Fruit fly (Drosophila melanogaster) whole organism, embryonic: ENCODE results near the gene CG34347.

ENCODE experiments used
- Atf-2 ChIP-seq: fragments of 200-800 bp; sonication (Bioruptor generic); optimal IDR thresholded peaks from 2 replicates; lab custom pipeline; 2016; ENCODE audit warnings: missing biosample characterization, missing genetic modification characterization
- BtbVII ChIP-seq: fragments of 200-800 bp; sonication (Bioruptor generic); optimal IDR thresholded peaks from 3 replicates; lab custom pipeline; 2017; ENCODE audit warnings: missing biosample characterization, mild to moderate bottlenecking, missing genetic modification characterization
- CG10321 ChIP-seq: fragments of 200-800 bp; sonication (Bioruptor generic); IDR thresholded peaks from 2 replicates; pipeline ENCODE4 v1.3.6; 2022; ENCODE audit warnings: missing biosample characterization, missing genetic modification characterization
- CG11696 ChIP-seq: fragments of 200-800 bp; sonication (Bioruptor generic); IDR thresholded peaks from 2 replicates; pipeline ENCODE4 v1.3.6; 2022; ENCODE audit warnings: missing biosample characterization, missing genetic modification characterization
- CG12769 ChIP-seq: fragments of 200-800 bp; sonication (Bioruptor generic); optimal IDR thresholded peaks from 2 replicates; lab custom pipeline; 2019; ENCODE audit warnings: missing biosample characterization, mild to moderate bottlenecking, missing genetic modification characterization, moderate library complexity
- CG12942 ChIP-seq: fragments of 200-800 bp; sonication (Bioruptor generic); optimal IDR thresholded peaks from 3 replicates; lab custom pipeline; 2016; ENCODE audit warnings: missing biosample characterization, missing genetic modification characterization
- CG13287 ChIP-seq: fragments of 200-800 bp; sonication (Bioruptor generic); IDR thresholded peaks from 2 replicates; pipeline ENCODE4 v1.3.6; 2022; ENCODE audit warnings: missing biosample characterization, missing genetic modification characterization; ENCODE audit not compliant: partially characterized antibody
- CG14667 ChIP-seq: fragments of 200-800 bp; sonication (Bioruptor generic); IDR thresholded peaks from 2 replicates; pipeline ENCODE4 v1.3.6; 2022; ENCODE audit warnings: missing biosample characterization, missing genetic modification characterization
- CG15514 ChIP-seq: fragments of 200-800 bp; sonication (Bioruptor generic); optimal IDR thresholded peaks from 3 replicates; lab custom pipeline; 2017; ENCODE audit warnings: missing biosample characterization, missing genetic modification characterization, mild to moderate bottlenecking, moderate library complexity, missing genetic modification reagents
- CG2678 ChIP-seq: fragments of 200-800 bp; sonication (Bioruptor generic); optimal IDR thresholded peaks from 3 replicates; lab custom pipeline; 2019; ENCODE audit warnings: missing biosample characterization, mild to moderate bottlenecking, missing genetic modification characterization, moderate library complexity
- CG2712 ChIP-seq: fragments of 200-800 bp; optimal IDR thresholded peaks from 3 replicates; lab custom pipeline; 2019; ENCODE audit warnings: missing biosample characterization, mild to moderate bottlenecking, missing genetic modification characterization, moderate library complexity
- CG31224 ChIP-seq: fragments of 200-800 bp; sonication (Bioruptor generic); IDR thresholded peaks from 2 replicates; pipeline ENCODE4 v1.3.6; 2022; ENCODE audit warnings: missing biosample characterization, missing genetic modification characterization
- CG31388 ChIP-seq: fragments of 200-800 bp; sonication (Bioruptor generic); optimal IDR thresholded peaks from 2 replicates; lab custom pipeline; 2016; ENCODE audit warnings: missing biosample characterization, missing genetic modification characterization
- CG32767 ChIP-seq: fragments of 200-800 bp; sonication (Bioruptor generic); IDR thresholded peaks from 2 replicates; pipeline ENCODE4 v1.3.6; 2022; ENCODE audit warnings: missing biosample characterization, missing genetic modification characterization
- CG4707 ChIP-seq: fragments of 200-800 bp; sonication (Bioruptor generic); optimal IDR thresholded peaks from 2 replicates; lab custom pipeline; 2018; ENCODE audit warnings: missing biosample characterization, mild to moderate bottlenecking, missing genetic modification characterization, moderate library complexity
- CG7357 ChIP-seq: fragments of 200-800 bp; sonication (Bioruptor generic); IDR thresholded peaks from 3 replicates; pipeline ENCODE4 v1.3.6; 2022; ENCODE audit warnings: missing biosample characterization, missing genetic modification characterization
- CG7839 ChIP-seq: fragments of 200-800 bp; sonication (Bioruptor generic); optimal IDR thresholded peaks from 3 replicates; lab custom pipeline; 2018; ENCODE audit warnings: missing biosample characterization, mild to moderate bottlenecking, missing genetic modification characterization, moderate library complexity
- CHES-1-like ChIP-seq: fragments of 200-800 bp; sonication (Bioruptor generic); optimal IDR thresholded peaks from 2 replicates; lab custom pipeline; 2016; ENCODE audit warnings: missing biosample characterization, missing genetic modification characterization
- Deaf1 ChIP-seq: fragments of 200-800 bp; optimal IDR thresholded peaks from 3 replicates; lab custom pipeline; 2019; ENCODE audit warnings: missing biosample characterization, mild to moderate bottlenecking, missing genetic modification characterization, moderate library complexity
- Doc2 ChIP-seq: fragments of 200-800 bp; sonication (Bioruptor generic); IDR thresholded peaks from 2 replicates; pipeline ENCODE4 v1.3.6; 2022; ENCODE audit warnings: missing biosample characterization, missing genetic modification characterization
- ERR ChIP-seq: fragments of 200-800 bp; sonication (Bioruptor generic); optimal IDR thresholded peaks from 2 replicates; lab custom pipeline; 2016; ENCODE audit warnings: missing biosample characterization, missing genetic modification characterization
- HmgZ ChIP-seq: fragments of 200-800 bp; sonication (Bioruptor generic); optimal IDR thresholded peaks from 2 replicates; lab custom pipeline; 2018; ENCODE audit warnings: missing biosample characterization, mild to moderate bottlenecking, missing genetic modification characterization
- NC2β ChIP-seq: fragments of 200-800 bp; sonication (Bioruptor generic); optimal IDR thresholded peaks from 2 replicates; lab custom pipeline; 2016; ENCODE audit warnings: missing biosample characterization, missing genetic modification characterization
- Pdp1 ChIP-seq, 2 experiments: fragments of 200-800 bp; sonication (Bioruptor generic); optimal IDR thresholded peaks; 3 replicates each; lab custom pipeline; 2016; ENCODE audit warnings: missing biosample characterization in 2 of 2, missing genetic modification characterization in 2 of 2, mild to moderate bottlenecking in 1 of 2, moderate library complexity in 1 of 2
- Spps ChIP-seq: fragments of 200-800 bp; sonication (Bioruptor generic); optimal IDR thresholded peaks from 2 replicates; lab custom pipeline; 2018; ENCODE audit warnings: missing biosample characterization, mild to moderate bottlenecking, missing genetic modification characterization
- TFAM ChIP-seq: fragments of 200-800 bp; sonication (Bioruptor generic); optimal IDR thresholded peaks from 2 replicates; lab custom pipeline; 2017; ENCODE audit warnings: missing biosample characterization, missing genetic modification characterization, inconsistent platforms
- Taf1 ChIP-seq: fragments of 200-800 bp; sonication (Bioruptor generic); IDR thresholded peaks from 2 replicates; pipeline ENCODE4 v1.3.6; 2022; ENCODE audit warnings: missing biosample characterization, missing genetic modification characterization
- Trl ChIP-seq, 3 experiments: fragments of >200 bp in 2 of 3; fragments of 200-800 bp in 1 of 3; sonication (Bioruptor generic) in 1 of 3; optimal IDR thresholded peaks; 2 replicates in 1 of 3; 3 replicates in 2 of 3; lab custom pipeline; 2016 to 2017; ENCODE audit warnings: missing biosample characterization in 1 of 3, missing genetic modification characterization in 1 of 3
- ab ChIP-seq: fragments of 200-800 bp; sonication (Bioruptor generic); optimal IDR thresholded peaks from 2 replicates; lab custom pipeline; 2016; ENCODE audit warnings: missing biosample characterization, missing genetic modification characterization
- abd-A ChIP-seq: fragments of 200-800 bp; sonication (Bioruptor generic); optimal IDR thresholded peaks from 3 replicates; lab custom pipeline; 2019; ENCODE audit warnings: missing biosample characterization, mild to moderate bottlenecking, missing genetic modification characterization, moderate library complexity
- cad ChIP-seq: fragments of >200 bp; optimal IDR thresholded peaks from 2 replicates; lab custom pipeline; 2017; ENCODE audit warnings: missing biosample characterization, missing genetic modification characterization
- cato ChIP-seq: fragments of 200-800 bp; sonication (Bioruptor generic); optimal IDR thresholded peaks from 2 replicates; lab custom pipeline; 2016; ENCODE audit warnings: missing biosample characterization, missing genetic modification characterization, borderline replicate concordance
- caup ChIP-seq: fragments of 200-800 bp; sonication (Bioruptor generic); optimal IDR thresholded peaks from 3 replicates; lab custom pipeline; 2017; ENCODE audit warnings: missing biosample characterization, mild to moderate bottlenecking, missing genetic modification characterization, moderate library complexity; ENCODE audit not compliant: severe bottlenecking
- chinmo ChIP-seq: fragments of 200-800 bp; sonication (Bioruptor generic); IDR thresholded peaks from 4 replicates; pipeline ENCODE4 v1.3.6; 2022; ENCODE audit warnings: missing biosample characterization, missing genetic modification characterization; ENCODE audit not compliant: partially characterized antibody
- danr ChIP-seq: fragments of 200-800 bp; sonication (Bioruptor generic); IDR thresholded peaks from 2 replicates; pipeline ENCODE4 v1.3.6; 2022; ENCODE audit warnings: missing biosample characterization, missing genetic modification characterization
- dysf ChIP-seq: fragments of 200-800 bp; sonication (Bioruptor generic); IDR thresholded peaks from 3 replicates; pipeline ENCODE4 v1.3.6; 2022; ENCODE audit warnings: missing biosample characterization, missing genetic modification characterization
- klu ChIP-seq: fragments of 200-800 bp; sonication (Bioruptor generic); IDR thresholded peaks from 2 replicates; pipeline ENCODE4 v1.3.6; 2022; ENCODE audit warnings: missing biosample characterization, missing genetic modification characterization
- kni ChIP-seq: fragments of 200-800 bp; sonication (Bioruptor generic); optimal IDR thresholded peaks from 3 replicates; lab custom pipeline; 2017; ENCODE audit warnings: mild to moderate bottlenecking, missing biosample characterization, missing genetic modification reagents, missing genetic modification characterization
- lmd ChIP-seq: fragments of 200-800 bp; sonication (Bioruptor generic); IDR thresholded peaks from 2 replicates; pipeline ENCODE4 v1.3.6; 2022; ENCODE audit warnings: missing biosample characterization, missing genetic modification characterization
- nom ChIP-seq: fragments of 200-800 bp; sonication (Bioruptor generic); optimal IDR thresholded peaks from 2 replicates; lab custom pipeline; 2017; ENCODE audit warnings: missing biosample characterization, missing genetic modification characterization, mild to moderate bottlenecking, moderate library complexity, missing genetic modification reagents
- pan ChIP-seq, 4 experiments: fragments of >200 bp in 3 of 4; fragments of 200-800 bp in 1 of 4; sonication (Bioruptor generic) in 1 of 4; optimal IDR thresholded peaks in 3 of 4; IDR thresholded peaks in 1 of 4; 2 replicates each; pipeline versions ENCODE4 v1.3.6 to Lab custom; 2017 to 2022; ENCODE audit warnings: missing biosample characterization in 2 of 4, missing genetic modification characterization in 2 of 4, mixed read lengths in 1 of 4
- pita ChIP-seq: fragments of 200-800 bp; sonication (Bioruptor generic); optimal IDR thresholded peaks from 2 replicates; lab custom pipeline; 2017; ENCODE audit warnings: missing biosample characterization, mild to moderate bottlenecking, missing genetic modification characterization
- repo ChIP-seq: fragments of 200-800 bp; sonication (Bioruptor generic); optimal IDR thresholded peaks from 2 replicates; lab custom pipeline; 2016; ENCODE audit warnings: missing biosample characterization, missing genetic modification characterization
- scrt ChIP-seq: fragments of 200-800 bp; sonication (Bioruptor generic); optimal IDR thresholded peaks from 2 replicates; lab custom pipeline; 2018; ENCODE audit warnings: missing biosample characterization, mild to moderate bottlenecking, missing genetic modification characterization, moderate library complexity
- sd ChIP-seq: fragments of 200-800 bp; sonication (Bioruptor generic); optimal IDR thresholded peaks from 3 replicates; lab custom pipeline; 2018; ENCODE audit warnings: missing biosample characterization, mild to moderate bottlenecking, missing genetic modification characterization, moderate library complexity
- slbo ChIP-seq: fragments of 200-800 bp; sonication (Bioruptor generic); IDR thresholded peaks from 2 replicates; pipeline ENCODE4 v1.3.6; 2022; ENCODE audit warnings: missing biosample characterization, missing genetic modification characterization
- sqz ChIP-seq: fragments of 200-800 bp; sonication (Bioruptor generic); optimal IDR thresholded peaks from 3 replicates; lab custom pipeline; 2018; ENCODE audit warnings: missing biosample characterization, mild to moderate bottlenecking, missing genetic modification characterization
- tin ChIP-seq: fragments of 200-800 bp; sonication (Bioruptor generic); optimal IDR thresholded peaks from 3 replicates; lab custom pipeline; 2016; ENCODE audit warnings: missing biosample characterization, missing genetic modification characterization
- twi ChIP-seq: fragments of 200-800 bp; optimal IDR thresholded peaks from 2 replicates; lab custom pipeline; 2019; ENCODE audit warnings: missing biosample characterization, mild to moderate bottlenecking, missing genetic modification characterization, moderate library complexity
- unpg ChIP-seq: fragments of 200-800 bp; sonication (Bioruptor generic); optimal IDR thresholded peaks from 3 replicates; lab custom pipeline; 2018; ENCODE audit warnings: missing biosample characterization, mild to moderate bottlenecking, missing genetic modification characterization, moderate library complexity
- vnd ChIP-seq: fragments of 200-800 bp; sonication (Bioruptor generic); IDR thresholded peaks from 3 replicates; pipeline ENCODE4 v1.3.6; 2022; ENCODE audit warnings: missing biosample characterization, missing genetic modification characterization; ENCODE audit not compliant: partially characterized antibody
- vvl ChIP-seq: fragments of 200-800 bp; sonication (Bioruptor generic); IDR thresholded peaks from 2 replicates; pipeline ENCODE4 v1.3.6; 2022; ENCODE audit warnings: missing biosample characterization, missing genetic modification characterization
- yki ChIP-seq: fragments of >200 bp; optimal IDR thresholded peaks from 3 replicates; lab custom pipeline; 2018

Gene CG34347

DNA sequence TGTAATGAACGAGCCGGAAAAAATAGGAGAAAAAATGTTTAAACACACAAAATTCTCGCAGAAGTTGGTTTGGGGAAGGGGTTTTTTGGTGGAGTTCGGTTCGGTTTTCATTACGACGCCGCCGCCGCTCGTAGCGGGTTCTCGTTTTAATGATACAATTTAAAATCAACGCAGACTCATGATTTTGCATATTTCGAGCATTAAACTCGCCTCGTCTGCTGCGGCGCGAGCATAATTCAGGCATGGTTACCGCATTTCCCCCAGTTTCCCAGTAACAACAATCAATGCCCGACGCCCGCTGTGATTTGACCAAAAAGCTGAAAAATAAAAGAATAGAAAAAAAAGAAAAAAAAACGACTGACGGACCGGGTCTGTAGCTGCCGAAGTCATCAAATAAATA, 10.5 kb downstream of the CG34347 start (continued):
- no peak for TF ChIP-seq HmgZ (tag; lab: Kevin White, UChicago)
- no peak for TF ChIP-seq tin
- TF ChIP-seq NC2β (GFP tag; lab: Kevin White, UChicago): no peak
- TF ChIP-seq CG2712 (tag; lab: Kevin White, UChicago): no peak
- no peak for TF ChIP-seq Atf-2 (GFP tag; lab: Kevin White, UChicago)
- no peak for TF ChIP-seq CG12942 (GFP tag; lab: Kevin White, UChicago)
- no peak for TF ChIP-seq CHES-1-like
- no peak for TF ChIP-seq vnd (GFP tag; lab: Robert Waterston, UW)
- TF ChIP-seq Pdp1 (GFP tag; optimal IDR thresholded peaks at IDR 0.05; lab: Kevin White, UChicago): peak in 1 of 2 experiments; percentile 0
- no peak for TF ChIP-seq CG10321 (GFP tag; lab: Robert Waterston, UW)
- no peak for TF ChIP-seq CG14667 (GFP tag; lab: Robert Waterston, UW)
- TF ChIP-seq Trl (optimal IDR thresholded peaks at IDR 0.05; lab: Kevin White, UChicago): no peak
- no peak for TF ChIP-seq Trl (GFP tag; optimal IDR thresholded peaks at IDR 0.05; lab: Kevin White, UChicago)
- TF ChIP-seq ab: no peak
- no peak for TF ChIP-seq CG15514 (GFP tag; lab: Kevin White, UChicago)
- TF ChIP-seq BtbVII (GFP tag; lab: Kevin White, UChicago): no peak
- no peak for TF ChIP-seq klu
- TF ChIP-seq sqz (GFP tag; lab: Kevin White, UChicago): peak; percentile 60
- TF ChIP-seq TFAM (GFP tag; lab: Kevin White, UChicago): no peak
- TF ChIP-seq yki: no peak
- no peak for TF ChIP-seq ERR (GFP tag; lab: Kevin White, UChicago)
- no peak for TF ChIP-seq dysf (GFP tag; lab: Robert Waterston, UW)
- no peak for TF ChIP-seq caup
- TF ChIP-seq CG32767: no peak
- TF ChIP-seq sd (tag; lab: Kevin White, UChicago): peak; percentile 5
- no peak for TF ChIP-seq danr (GFP tag; lab: Robert Waterston, UW)
- peak; percentile 12 for TF ChIP-seq Deaf1 (tag; lab: Kevin White, UChicago)
- no peak for TF ChIP-seq Taf1
- TF ChIP-seq abd-A (tag; lab: Kevin White, UChicago): peak; percentile 89
- TF ChIP-seq cato (GFP tag; lab: Kevin White, UChicago): no peak
- no peak for TF ChIP-seq pan (optimal IDR thresholded peaks at IDR 0.05; lab: Kevin White, UChicago)
- no peak for TF ChIP-seq pan (GFP tag; optimal IDR thresholded peaks at IDR 0.05 in 1 of 2, IDR thresholded peaks at IDR 0.05 in 1 of 2)
- peak; percentile 57 for TF ChIP-seq vvl
- no peak for TF ChIP-seq repo
- TF ChIP-seq slbo: no peak
- no peak for TF ChIP-seq CG31388
- no peak for TF ChIP-seq Doc2
- TF ChIP-seq lmd: no peak
- no peak for TF ChIP-seq twi (tag; lab: Kevin White, UChicago)
- TF ChIP-seq Spps: no peak
- no peak for TF ChIP-seq unpg
- TF ChIP-seq, all 482 proteins: peak for 8

DNA sequence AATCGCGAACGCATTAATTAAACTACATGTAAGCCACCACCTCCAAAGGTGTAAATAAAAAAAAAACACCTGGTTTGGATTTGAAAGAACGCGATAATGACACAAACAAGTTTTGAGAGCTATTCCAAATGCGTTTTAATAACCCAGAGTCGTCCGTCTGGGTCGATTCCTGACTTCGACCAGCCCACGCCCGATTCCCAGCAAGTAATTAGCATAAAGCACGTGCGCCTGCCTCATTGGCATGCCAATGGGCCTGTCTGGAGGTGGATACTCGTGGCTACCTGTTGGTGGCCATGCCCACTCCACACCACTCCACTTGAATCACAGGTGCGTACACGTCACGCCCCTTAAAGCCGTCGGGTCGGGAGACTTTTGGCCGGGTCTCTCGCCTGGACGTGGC, 11.3 kb downstream of the CG34347 start:
- TF ChIP-seq CG4707 (no peak), chinmo (0 out of 4 replicates have a peak, but pooled peaks have one; percentile 72), CG7357 (GFP tag; lab: Robert Waterston, UW) (0 out of 3 replicates have a peak, but pooled peaks have one; percentile 7), CG2678 (tag; lab: Kevin White, UChicago) (no peak), pita (GFP tag; lab: Kevin White, UChicago) (no peak), CG12769 (tag; lab: Kevin White, UChicago) (peak; percentile 5), CG31224 (GFP tag; lab: Robert Waterston, UW) (no peak), vvl (peak; percentile 58; the same call in 1 of the 2 replicates), CG13287 (GFP tag; lab: Robert Waterston, UW) (no peak), scrt (GFP tag; lab: Kevin White, UChicago) (peak; percentile 26), nom (GFP tag; lab: Kevin White, UChicago) (no peak), cad (GFP tag; lab: Kevin White, UChicago) (no peak), CG7839 (tag; lab: Kevin White, UChicago) (no peak), CG11696 (GFP tag; lab: Robert Waterston, UW) (no peak), kni (GFP tag; lab: Kevin White, UChicago) (peak; percentile 59)
